Fruit fly (Drosophila melanogaster) whole organism, prepupa: ENCODE data around the gene dos.

Experiments used
- Blimp-1 ChIP-seq: fragments of 200-800 bp; sonication (Bioruptor generic); optimal IDR thresholded peaks from 3 replicates; lab custom pipeline; 2017; ENCODE audit warnings: missing biosample characterization, missing genetic modification characterization, mild to moderate bottlenecking, moderate library complexity, missing genetic modification reagents
- CG10669 ChIP-seq: fragments of 200-800 bp; sonication (Bioruptor generic); optimal IDR thresholded peaks from 3 replicates; lab custom pipeline; 2018; ENCODE audit warnings: missing biosample characterization, mild to moderate bottlenecking, missing genetic modification characterization, moderate library complexity
- CG11294 ChIP-seq: fragments of 200-800 bp; sonication (Bioruptor generic); IDR thresholded peaks from 2 replicates; pipeline ENCODE4 v1.3.6; 2022; ENCODE audit warnings: missing biosample characterization, missing genetic modification characterization
- CG11902 ChIP-seq: fragments of 200-800 bp; sonication (Bioruptor generic); optimal IDR thresholded peaks from 3 replicates; lab custom pipeline; 2016; ENCODE audit warnings: missing biosample characterization, missing genetic modification characterization
- CG15336 ChIP-seq: fragments of 200-800 bp; sonication (Bioruptor generic); IDR thresholded peaks from 2 replicates; pipeline ENCODE4 v1.3.6; 2022; ENCODE audit warnings: missing biosample characterization, missing genetic modification characterization
- CG1621 ChIP-seq: fragments of 200-800 bp; sonication (Bioruptor generic); optimal IDR thresholded peaks from 3 replicates; lab custom pipeline; 2018; ENCODE audit warnings: missing biosample characterization, mild to moderate bottlenecking, missing genetic modification characterization
- CG16779 ChIP-seq: fragments of 200-800 bp; sonication (Bioruptor generic); optimal IDR thresholded peaks from 3 replicates; lab custom pipeline; 2017; ENCODE audit warnings: missing biosample characterization, mild to moderate bottlenecking, missing genetic modification characterization
- CG3032 ChIP-seq: fragments of 200-800 bp; optimal IDR thresholded peaks from 2 replicates; lab custom pipeline; 2019; ENCODE audit warnings: missing biosample characterization, mild to moderate bottlenecking, missing genetic modification characterization, moderate library complexity
- CG31627 ChIP-seq: fragments of 200-800 bp; sonication (Bioruptor generic); optimal IDR thresholded peaks from 3 replicates; lab custom pipeline; 2016; ENCODE audit warnings: missing biosample characterization, missing genetic modification characterization
- CG32006 ChIP-seq: fragments of 200-800 bp; sonication (Bioruptor generic); optimal IDR thresholded peaks from 3 replicates; lab custom pipeline; 2017; ENCODE audit warnings: missing biosample characterization, mild to moderate bottlenecking, missing genetic modification characterization
- CG34406 ChIP-seq: fragments of 200-800 bp; sonication (Bioruptor generic); optimal IDR thresholded peaks from 3 replicates; lab custom pipeline; 2016; ENCODE audit warnings: missing biosample characterization, missing genetic modification characterization
- CG4318 ChIP-seq: fragments of 200-800 bp; sonication (Bioruptor generic); optimal IDR thresholded peaks from 3 replicates; lab custom pipeline; 2017; ENCODE audit warnings: missing biosample characterization, mild to moderate bottlenecking, missing genetic modification characterization
- CG6163 ChIP-seq: fragments of 200-800 bp; sonication (Bioruptor generic); IDR thresholded peaks from 3 replicates; pipeline ENCODE4 v1.3.6; 2022; ENCODE audit warnings: missing biosample characterization, missing genetic modification characterization
- CG6808 ChIP-seq: fragments of 200-800 bp; sonication (Bioruptor generic); optimal IDR thresholded peaks from 3 replicates; lab custom pipeline; 2017; ENCODE audit warnings: missing biosample characterization, missing genetic modification characterization, mild to moderate bottlenecking, moderate library complexity, missing genetic modification reagents
- CG7368 ChIP-seq: fragments of 200-800 bp; sonication (Bioruptor generic); optimal IDR thresholded peaks from 3 replicates; lab custom pipeline; 2016; ENCODE audit warnings: missing biosample characterization, missing genetic modification characterization
- CG8119 ChIP-seq: fragments of 200-800 bp; sonication (Bioruptor generic); IDR thresholded peaks from 3 replicates; pipeline ENCODE4 v1.3.6; 2022; ENCODE audit warnings: missing biosample characterization, missing genetic modification characterization
- CG9139 ChIP-seq: fragments of 200-800 bp; sonication (Bioruptor generic); optimal IDR thresholded peaks from 3 replicates; lab custom pipeline; 2017; ENCODE audit warnings: missing biosample characterization, mild to moderate bottlenecking, missing genetic modification characterization
- Eip75B ChIP-seq: fragments of 200-800 bp; sonication (Bioruptor generic); optimal IDR thresholded peaks from 3 replicates; lab custom pipeline; 2016; ENCODE audit warnings: missing biosample characterization, missing genetic modification characterization
- Ets96B ChIP-seq: fragments of 200-800 bp; optimal IDR thresholded peaks from 2 replicates; lab custom pipeline; 2019; ENCODE audit warnings: missing biosample characterization, mild to moderate bottlenecking, missing genetic modification characterization, moderate library complexity
- Gug ChIP-seq: fragments of 200-800 bp; sonication (Bioruptor generic); IDR thresholded peaks from 2 replicates; pipeline ENCODE4 v1.3.6; 2022; ENCODE audit warnings: missing biosample characterization, missing genetic modification characterization
- Hr38 ChIP-seq: sonication (Bioruptor generic); optimal IDR thresholded peaks from 2 replicates; lab custom pipeline; 2016; ENCODE audit warnings: missing biosample characterization, missing genetic modification characterization
- Lpt ChIP-seq: fragments of 200-800 bp; sonication (Bioruptor generic); optimal IDR thresholded peaks from 3 replicates; lab custom pipeline; 2016; ENCODE audit warnings: missing biosample characterization, missing genetic modification characterization
- Met ChIP-seq: fragments of 200-800 bp; sonication (Bioruptor generic); optimal IDR thresholded peaks from 3 replicates; lab custom pipeline; 2016; ENCODE audit warnings: missing biosample characterization, missing genetic modification characterization
- OdsH ChIP-seq: fragments of 200-800 bp; sonication (Bioruptor generic); optimal IDR thresholded peaks from 3 replicates; lab custom pipeline; 2016; ENCODE audit warnings: missing biosample characterization, missing genetic modification characterization
- Smox ChIP-seq: fragments of 200-800 bp; sonication (Bioruptor generic); optimal IDR thresholded peaks from 3 replicates; lab custom pipeline; 2016; ENCODE audit warnings: missing biosample characterization, missing genetic modification characterization
- Sox102F ChIP-seq: fragments of 200-800 bp; sonication (Bioruptor generic); optimal IDR thresholded peaks from 2 replicates; lab custom pipeline; 2016; ENCODE audit warnings: missing biosample characterization, mild to moderate bottlenecking, missing genetic modification characterization
- Sox14 ChIP-seq: fragments of 200-800 bp; sonication (Bioruptor generic); optimal IDR thresholded peaks from 3 replicates; lab custom pipeline; 2016; ENCODE audit warnings: missing biosample characterization, missing genetic modification characterization
- Sox15 ChIP-seq: fragments of 200-800 bp; sonication (Bioruptor generic); optimal IDR thresholded peaks from 3 replicates; lab custom pipeline; 2016; ENCODE audit warnings: missing biosample characterization, missing genetic modification characterization
- acj6 ChIP-seq: fragments of 200-800 bp; sonication (Bioruptor generic); optimal IDR thresholded peaks from 3 replicates; lab custom pipeline; 2016; ENCODE audit warnings: missing biosample characterization, missing genetic modification characterization
- dsx ChIP-seq: fragments of 200-800 bp; optimal IDR thresholded peaks from 3 replicates; lab custom pipeline; 2019; ENCODE audit warnings: missing biosample characterization, mild to moderate bottlenecking, missing genetic modification characterization, moderate library complexity; ENCODE audit not compliant: poor library complexity, severe bottlenecking
- eg ChIP-seq: fragments of 200-800 bp; sonication (Bioruptor generic); IDR thresholded peaks from 3 replicates; pipeline ENCODE4 v1.3.6; 2022; ENCODE audit warnings: missing biosample characterization, missing genetic modification characterization
- fd59A ChIP-seq: fragments of 200-800 bp; sonication (Bioruptor generic); optimal IDR thresholded peaks from 2 replicates; lab custom pipeline; 2017; ENCODE audit warnings: missing biosample characterization, mild to moderate bottlenecking, missing genetic modification characterization, missing genetic modification reagents
- fd85E ChIP-seq: fragments of 200-800 bp; sonication (Bioruptor generic); optimal IDR thresholded peaks from 3 replicates; lab custom pipeline; 2016; ENCODE audit warnings: missing biosample characterization, missing genetic modification characterization
- fkh ChIP-seq: fragments of 200-800 bp; sonication (Bioruptor generic); optimal IDR thresholded peaks from 3 replicates; lab custom pipeline; 2017; ENCODE audit warnings: missing biosample characterization, mild to moderate bottlenecking, missing genetic modification characterization, moderate library complexity
- lz ChIP-seq: fragments of 200-800 bp; sonication (Bioruptor generic); optimal IDR thresholded peaks from 3 replicates; lab custom pipeline; 2016; ENCODE audit warnings: missing biosample characterization, missing genetic modification characterization
- net ChIP-seq: fragments of 200-800 bp; sonication (Bioruptor generic); optimal IDR thresholded peaks from 3 replicates; lab custom pipeline; 2016; ENCODE audit warnings: missing biosample characterization, missing genetic modification characterization
- pdm3 ChIP-seq: fragments of 200-800 bp; sonication (Bioruptor generic); optimal IDR thresholded peaks from 3 replicates; lab custom pipeline; 2016; ENCODE audit warnings: missing biosample characterization, missing genetic modification characterization
- salr ChIP-seq, 2 experiments: fragments of 200-800 bp; sonication (Bioruptor generic); optimal IDR thresholded peaks; 3 replicates each; lab custom pipeline; 2016 to 2018; ENCODE audit warnings: missing biosample characterization in 2 of 2, missing genetic modification characterization in 2 of 2, mild to moderate bottlenecking in 1 of 2
- spab ChIP-seq: fragments of 200-800 bp; sonication (Bioruptor generic); optimal IDR thresholded peaks from 2 replicates; lab custom pipeline; 2017; ENCODE audit warnings: missing biosample characterization, mild to moderate bottlenecking, missing genetic modification characterization, missing genetic modification reagents
- ss ChIP-seq, 2 experiments: fragments of 200-800 bp; sonication (Bioruptor generic); optimal IDR thresholded peaks; 2 replicates in 1 of 2; 3 replicates in 1 of 2; lab custom pipeline; 2017 to 2018; ENCODE audit warnings: mild to moderate bottlenecking in 2 of 2, missing biosample characterization in 2 of 2, missing genetic modification characterization in 2 of 2, moderate library complexity in 1 of 2
- svp ChIP-seq: fragments of 200-800 bp; sonication (Bioruptor generic); peaks from one replicate; lab custom pipeline; 2016; ENCODE audit warnings: missing biosample characterization, missing genetic modification characterization
- topi ChIP-seq: fragments of 200-800 bp; sonication (Bioruptor generic); optimal IDR thresholded peaks from 3 replicates; lab custom pipeline; 2016; ENCODE audit warnings: missing biosample characterization, missing genetic modification characterization
- vri ChIP-seq: fragments of 200-800 bp; sonication (Bioruptor generic); optimal IDR thresholded peaks from 3 replicates; lab custom pipeline; 2016; ENCODE audit warnings: missing biosample characterization, mild to moderate bottlenecking, missing genetic modification characterization

dos gene

dm6 chr3L:2552116-2552843 lies 36.9 kb upstream of the dos start (continued):
- TF ChIP-seq CG4318 (GFP tag; lab: Kevin White, UChicago), result peak; percentile 55
- TF ChIP-seq acj6, result peak; percentile 92
- peak; percentile 91 for TF ChIP-seq spab (GFP tag; lab: Kevin White, UChicago)
- peak; percentile 96 for TF ChIP-seq topi (GFP tag; lab: Kevin White, UChicago)
- peak; percentile 94 for TF ChIP-seq Smox (GFP tag; lab: Kevin White, UChicago)
- peak; percentile 92 for TF ChIP-seq Sox15
- peak; percentile 97 for TF ChIP-seq dsx (GFP tag; lab: Kevin White, UChicago)
- peak; percentile 74 for TF ChIP-seq CG32006 (GFP tag; lab: Kevin White, UChicago)
- no peak for TF ChIP-seq Hr38 (GFP tag; lab: Kevin White, UChicago)
- peak; percentile 75 for TF ChIP-seq Gug (GFP tag; lab: Robert Waterston, UW)
- peak; percentile 95 for TF ChIP-seq lz (GFP tag; lab: Kevin White, UChicago)
- peak; percentile 97 for TF ChIP-seq Ets96B (tag; lab: Kevin White, UChicago)
- TF ChIP-seq pdm3 (GFP tag; lab: Kevin White, UChicago), result peak; percentile 96
- TF ChIP-seq svp, result peak; percentile 97
- TF ChIP-seq fd85E (GFP tag; lab: Kevin White, UChicago), result peak; percentile 82
- no peak for TF ChIP-seq fkh (GFP tag; lab: Kevin White, UChicago)
- peak; percentile 95 for TF ChIP-seq CG31627 (GFP tag; lab: Kevin White, UChicago)
- TF ChIP-seq fd59A (GFP tag; lab: Kevin White, UChicago), result peak; percentile 90
- TF ChIP-seq CG11294 (GFP tag; lab: Robert Waterston, UW), result peak; percentile 19; the same call in 1 of the 2 replicates
- TF ChIP-seq Sox14 (GFP tag; lab: Kevin White, UChicago), result peak; percentile 98
- TF ChIP-seq vri (GFP tag; lab: Kevin White, UChicago), result peak; percentile 77
- TF ChIP-seq CG34406, result peak; percentile 95
- TF ChIP-seq CG1621 (tag; lab: Kevin White, UChicago), result peak; percentile 93
- TF ChIP-seq CG10669, result peak; percentile 97
- TF ChIP-seq eg (GFP tag; lab: Robert Waterston, UW), result peak; percentile 84

dm6 chr3L:2552844-2553839 lies 36.1 kb upstream of the dos start:
- peak; percentile 55 for TF ChIP-seq Blimp-1
- peak; percentile 74 for TF ChIP-seq CG15336 (GFP tag; lab: Robert Waterston, UW)
- peak; percentile 50 for TF ChIP-seq net (GFP tag; lab: Kevin White, UChicago)
- TF ChIP-seq Lpt (GFP tag; lab: Kevin White, UChicago), result peak; percentile 70
- peak; percentile 9 for TF ChIP-seq Met
- TF ChIP-seq CG32006 (GFP tag; lab: Kevin White, UChicago), result no peak
- TF ChIP-seq Ets96B (tag; lab: Kevin White, UChicago), result peak; percentile 65
- peak; percentile 66 for TF ChIP-seq CG3032 (tag; lab: Kevin White, UChicago)
- no peak for TF ChIP-seq lz (GFP tag; lab: Kevin White, UChicago)
- peak; percentile 15 for TF ChIP-seq Eip75B (GFP tag; lab: Kevin White, UChicago)
- TF ChIP-seq dsx (GFP tag; lab: Kevin White, UChicago), result peak; percentile 53
- TF ChIP-seq eg (GFP tag; lab: Robert Waterston, UW), result peak; percentile 88
- no peak for TF ChIP-seq CG11902
- TF ChIP-seq CG9139 (GFP tag; lab: Kevin White, UChicago), result peak; percentile 82
- TF ChIP-seq Sox15, result no peak
- peak; percentile 48 for TF ChIP-seq CG6808 (GFP tag; lab: Kevin White, UChicago)
- peak; percentile 19 for TF ChIP-seq OdsH (GFP tag; lab: Kevin White, UChicago)
- TF ChIP-seq CG1621 (tag; lab: Kevin White, UChicago), result peak; percentile 65
- peak; percentile 7 for TF ChIP-seq Sox14 (GFP tag; lab: Kevin White, UChicago)
- TF ChIP-seq salr (GFP tag; optimal IDR thresholded peaks at IDR 0.05; lab: Kevin White, UChicago), result peak in 1 of 2 experiments; percentile 47
- no peak for TF ChIP-seq CG7368 (GFP tag; lab: Kevin White, UChicago)
- TF ChIP-seq CG10669, result peak; percentile 26
- no peak for TF ChIP-seq topi (GFP tag; lab: Kevin White, UChicago)
- peak; percentile 1 for TF ChIP-seq spab (GFP tag; lab: Kevin White, UChicago)
- TF ChIP-seq ss (GFP tag; optimal IDR thresholded peaks at IDR 0.05; lab: Kevin White, UChicago), result peak; percentile 57 to 71
- peak; percentile 48 for TF ChIP-seq Sox102F (GFP tag; lab: Kevin White, UChicago)
- TF ChIP-seq CG6163 (GFP tag; lab: Robert Waterston, UW), result peak; percentile 90
- TF ChIP-seq Smox (GFP tag; lab: Kevin White, UChicago), result no peak
- peak; percentile 78 for TF ChIP-seq CG8119 (GFP tag; lab: Robert Waterston, UW)
- peak; percentile 77 for TF ChIP-seq CG16779 (tag; lab: Kevin White, UChicago)
- peak; percentile 49 for TF ChIP-seq vri (GFP tag; lab: Kevin White, UChicago)
- no peak for TF ChIP-seq fd85E (GFP tag; lab: Kevin White, UChicago)
